Fruit fly (Drosophila melanogaster) whole organism, embryonic: ENCODE data around the gene flfl.
A peak's percentile ranks its signal among the peaks of the same experiment; 100 is the strongest.

Experiments
- BEAF-32 ChIP-seq: fragments of 200-800 bp; sonication (Bioruptor generic); optimal IDR thresholded peaks from 3 replicates; lab custom pipeline; 2017; ENCODE audit warnings: missing biosample characterization, missing genetic modification characterization, mild to moderate bottlenecking, moderate library complexity, missing genetic modification reagents
- CG11247 ChIP-seq: fragments of 200-800 bp; sonication (Bioruptor generic); IDR thresholded peaks from 2 replicates; pipeline ENCODE4 v1.3.6; 2022; ENCODE audit warnings: missing biosample characterization, missing genetic modification characterization
- CG11504 ChIP-seq: fragments of 200-800 bp; sonication (Bioruptor generic); optimal IDR thresholded peaks from 3 replicates; lab custom pipeline; 2019; ENCODE audit warnings: missing biosample characterization, mild to moderate bottlenecking, missing genetic modification characterization, moderate library complexity
- CG12219 ChIP-seq: fragments of 200-800 bp; sonication (Bioruptor generic); optimal IDR thresholded peaks from 3 replicates; lab custom pipeline; 2018; ENCODE audit warnings: missing biosample characterization, mild to moderate bottlenecking, missing genetic modification characterization
- CG14441 ChIP-seq: fragments of 200-800 bp; sonication (Bioruptor generic); IDR thresholded peaks from 2 replicates; pipeline ENCODE4 v1.3.6; 2022; ENCODE audit warnings: missing biosample characterization, missing genetic modification characterization
- CG16863 ChIP-seq: fragments of 200-800 bp; sonication (Bioruptor generic); optimal IDR thresholded peaks from 3 replicates; lab custom pipeline; 2016; ENCODE audit warnings: missing biosample characterization, missing genetic modification characterization
- CG2875 ChIP-seq: fragments of 200-800 bp; sonication (Bioruptor generic); optimal IDR thresholded peaks from 2 replicates; lab custom pipeline; 2017; ENCODE audit warnings: missing biosample characterization, mild to moderate bottlenecking, missing genetic modification characterization, missing genetic modification reagents
- CG3065 ChIP-seq: fragments of 200-800 bp; sonication (Bioruptor generic); optimal IDR thresholded peaks from 2 replicates; lab custom pipeline; 2016; ENCODE audit warnings: missing biosample characterization, missing genetic modification characterization
- CG31365 ChIP-seq: fragments of 200-800 bp; sonication (Bioruptor generic); optimal IDR thresholded peaks from 2 replicates; lab custom pipeline; 2018; ENCODE audit warnings: missing biosample characterization, mild to moderate bottlenecking, missing genetic modification characterization
- CG31388 ChIP-seq: fragments of 200-800 bp; sonication (Bioruptor generic); optimal IDR thresholded peaks from 2 replicates; lab custom pipeline; 2016; ENCODE audit warnings: missing biosample characterization, missing genetic modification characterization
- CG3838 ChIP-seq: fragments of 200-800 bp; sonication (Bioruptor generic); optimal IDR thresholded peaks from 3 replicates; lab custom pipeline; 2016; ENCODE audit warnings: missing biosample characterization, missing genetic modification characterization
- CG4328 ChIP-seq: fragments of 200-800 bp; sonication (Bioruptor generic); optimal IDR thresholded peaks from 3 replicates; lab custom pipeline; 2017; ENCODE audit warnings: missing biosample characterization, missing genetic modification reagents, missing genetic modification characterization
- CG43689 ChIP-seq: fragments of 200-800 bp; sonication (Bioruptor generic); IDR thresholded peaks from 2 replicates; pipeline ENCODE4 v1.3.6; 2022; ENCODE audit warnings: missing biosample characterization, missing genetic modification characterization
- CG7357 ChIP-seq: fragments of 200-800 bp; sonication (Bioruptor generic); IDR thresholded peaks from 3 replicates; pipeline ENCODE4 v1.3.6; 2022; ENCODE audit warnings: missing biosample characterization, missing genetic modification characterization
- CG7839 ChIP-seq: fragments of 200-800 bp; sonication (Bioruptor generic); optimal IDR thresholded peaks from 3 replicates; lab custom pipeline; 2018; ENCODE audit warnings: missing biosample characterization, mild to moderate bottlenecking, missing genetic modification characterization, moderate library complexity
- CG8281 ChIP-seq: fragments of 200-800 bp; sonication (Bioruptor generic); optimal IDR thresholded peaks from 2 replicates; lab custom pipeline; 2018; ENCODE audit warnings: missing biosample characterization, mild to moderate bottlenecking, missing genetic modification characterization, moderate library complexity
- CG9437 ChIP-seq: fragments of 200-800 bp; sonication (Bioruptor generic); optimal IDR thresholded peaks from 2 replicates; lab custom pipeline; 2018; ENCODE audit warnings: missing biosample characterization, mild to moderate bottlenecking, missing genetic modification characterization
- CG9817 ChIP-seq: fragments of 200-800 bp; sonication (Bioruptor generic); optimal IDR thresholded peaks from 2 replicates; lab custom pipeline; 2018; ENCODE audit warnings: missing biosample characterization, mild to moderate bottlenecking, missing genetic modification characterization, moderate library complexity
- CG9932 ChIP-seq: fragments of 200-800 bp; sonication (Bioruptor generic); IDR thresholded peaks from 2 replicates; pipeline ENCODE4 v1.3.6; 2022; ENCODE audit warnings: missing biosample characterization, missing genetic modification characterization
- Camta ChIP-seq: fragments of 200-800 bp; sonication (Bioruptor generic); optimal IDR thresholded peaks from 2 replicates; lab custom pipeline; 2016; ENCODE audit warnings: missing biosample characterization, missing genetic modification characterization
- Chrac-16 ChIP-seq: fragments of 200-800 bp; sonication (Bioruptor generic); optimal IDR thresholded peaks from 3 replicates; lab custom pipeline; 2016; ENCODE audit warnings: missing biosample characterization, missing genetic modification characterization
- Dad ChIP-seq: fragments of 200-800 bp; sonication (Bioruptor generic); optimal IDR thresholded peaks from 3 replicates; lab custom pipeline; 2016; ENCODE audit warnings: missing biosample characterization, missing genetic modification characterization
- Elba2 ChIP-seq: fragments of 200-800 bp; sonication (Bioruptor generic); optimal IDR thresholded peaks from 3 replicates; lab custom pipeline; 2016; ENCODE audit warnings: missing biosample characterization, missing genetic modification characterization
- HLHmδ ChIP-seq: fragments of 200-800 bp; sonication (Bioruptor generic); optimal IDR thresholded peaks from 2 replicates; lab custom pipeline; 2018; ENCODE audit warnings: missing biosample characterization, mild to moderate bottlenecking, missing genetic modification characterization, moderate library complexity
- Hey ChIP-seq: fragments of 200-800 bp; sonication (Bioruptor generic); optimal IDR thresholded peaks from 3 replicates; lab custom pipeline; 2018; ENCODE audit warnings: missing biosample characterization, mild to moderate bottlenecking, missing genetic modification characterization
- Mes4 ChIP-seq: fragments of 200-800 bp; sonication (Bioruptor generic); optimal IDR thresholded peaks from 2 replicates; lab custom pipeline; 2016; ENCODE audit warnings: missing biosample characterization, missing genetic modification characterization
- NC2β ChIP-seq: fragments of 200-800 bp; sonication (Bioruptor generic); optimal IDR thresholded peaks from 2 replicates; lab custom pipeline; 2016; ENCODE audit warnings: missing biosample characterization, missing genetic modification characterization
- NK7.1 ChIP-seq: fragments of 200-800 bp; sonication (Bioruptor generic); optimal IDR thresholded peaks from 3 replicates; lab custom pipeline; 2016; ENCODE audit warnings: missing biosample characterization, missing genetic modification characterization
- Poxn ChIP-seq: fragments of 200-800 bp; sonication (Bioruptor generic); IDR thresholded peaks from 2 replicates; pipeline ENCODE4 v1.3.6; 2022; ENCODE audit warnings: missing biosample characterization, missing genetic modification characterization
- Sry-β ChIP-seq: fragments of 200-800 bp; sonication (Bioruptor generic); optimal IDR thresholded peaks from 2 replicates; lab custom pipeline; 2018; ENCODE audit warnings: missing biosample characterization, mild to moderate bottlenecking, missing genetic modification characterization, moderate library complexity
- Ssrp ChIP-seq: fragments of 200-800 bp; sonication (Bioruptor generic); optimal IDR thresholded peaks from 2 replicates; lab custom pipeline; 2018; ENCODE audit warnings: missing biosample characterization, mild to moderate bottlenecking, missing genetic modification characterization, moderate library complexity
- Stat92E ChIP-seq, 3 experiments: fragments of >200 bp in 2 of 3; fragments of 200-800 bp in 1 of 3; sonication (Bioruptor generic) in 1 of 3; optimal IDR thresholded peaks; 2 replicates each; lab custom pipeline; 2017 to 2019; ENCODE audit warnings: missing biosample characterization in 3 of 3, missing genetic modification characterization in 3 of 3, mild to moderate bottlenecking in 1 of 3, moderate library complexity in 1 of 3
- cad ChIP-seq: fragments of >200 bp; optimal IDR thresholded peaks from 2 replicates; lab custom pipeline; 2017; ENCODE audit warnings: missing biosample characterization, missing genetic modification characterization
- chinmo ChIP-seq: fragments of 200-800 bp; sonication (Bioruptor generic); IDR thresholded peaks from 4 replicates; pipeline ENCODE4 v1.3.6; 2022; ENCODE audit warnings: missing biosample characterization, missing genetic modification characterization; ENCODE audit not compliant: partially characterized antibody
- dan ChIP-seq: fragments of 200-800 bp; sonication (Bioruptor generic); IDR thresholded peaks from 2 replicates; pipeline ENCODE4 v1.3.6; 2022; ENCODE audit warnings: missing biosample characterization, missing genetic modification characterization
- dysf ChIP-seq: fragments of 200-800 bp; sonication (Bioruptor generic); IDR thresholded peaks from 3 replicates; pipeline ENCODE4 v1.3.6; 2022; ENCODE audit warnings: missing biosample characterization, missing genetic modification characterization
- fu2 ChIP-seq: fragments of 200-800 bp; sonication (Bioruptor generic); optimal IDR thresholded peaks from 2 replicates; lab custom pipeline; 2016; ENCODE audit warnings: missing biosample characterization, missing genetic modification characterization
- grn ChIP-seq: fragments of 200-800 bp; sonication (Bioruptor generic); optimal IDR thresholded peaks from 3 replicates; lab custom pipeline; 2017; ENCODE audit warnings: missing biosample characterization, missing genetic modification characterization
- kni ChIP-seq: fragments of 200-800 bp; sonication (Bioruptor generic); optimal IDR thresholded peaks from 3 replicates; lab custom pipeline; 2017; ENCODE audit warnings: mild to moderate bottlenecking, missing biosample characterization, missing genetic modification reagents, missing genetic modification characterization
- lab ChIP-seq: fragments of 200-800 bp; sonication (Bioruptor generic); optimal IDR thresholded peaks from 3 replicates; lab custom pipeline; 2017; ENCODE audit warnings: missing biosample characterization, missing genetic modification characterization, mild to moderate bottlenecking, moderate library complexity, missing genetic modification reagents
- lmd ChIP-seq: fragments of 200-800 bp; sonication (Bioruptor generic); IDR thresholded peaks from 2 replicates; pipeline ENCODE4 v1.3.6; 2022; ENCODE audit warnings: missing biosample characterization, missing genetic modification characterization
- maf-S ChIP-seq: fragments of 200-800 bp; sonication (Bioruptor generic); optimal IDR thresholded peaks from 2 replicates; lab custom pipeline; 2016; ENCODE audit warnings: missing biosample characterization, missing genetic modification characterization
- mam ChIP-seq: fragments of 200-800 bp; sonication (Bioruptor generic); optimal IDR thresholded peaks from 3 replicates; lab custom pipeline; 2016; ENCODE audit warnings: missing biosample characterization, missing genetic modification characterization
- rib ChIP-seq: fragments of 200-800 bp; sonication (Bioruptor generic); IDR thresholded peaks from 2 replicates; pipeline ENCODE4 v1.3.6; 2022; ENCODE audit warnings: missing biosample characterization, missing genetic modification characterization
- row ChIP-seq: fragments of 200-800 bp; sonication (Bioruptor generic); IDR thresholded peaks from 3 replicates; pipeline ENCODE4 v1.3.6; 2022; ENCODE audit warnings: missing biosample characterization, missing genetic modification characterization
- seq ChIP-seq: fragments of 200-800 bp; sonication (Bioruptor generic); IDR thresholded peaks from 2 replicates; pipeline ENCODE4 v1.3.6; 2022; ENCODE audit warnings: missing biosample characterization, missing genetic modification characterization
- shn ChIP-seq: fragments of 200-800 bp; sonication (Bioruptor generic); optimal IDR thresholded peaks from 3 replicates; lab custom pipeline; 2016; ENCODE audit warnings: missing biosample characterization, missing genetic modification characterization
- sna ChIP-seq: fragments of 200-800 bp; sonication (Bioruptor generic); IDR thresholded peaks from 2 replicates; pipeline ENCODE4 v1.3.6; 2022; ENCODE audit warnings: missing biosample characterization, missing genetic modification characterization; ENCODE audit not compliant: partially characterized antibody
- tll ChIP-seq, 2 experiments: fragments of 200-800 bp in 1 of 2; fragments of >200 bp in 1 of 2; sonication (Bioruptor generic) in 1 of 2; optimal IDR thresholded peaks; 2 replicates each; lab custom pipeline; 2017 to 2019; ENCODE audit warnings: missing biosample characterization in 2 of 2, missing genetic modification characterization in 2 of 2, mild to moderate bottlenecking in 1 of 2, moderate library complexity in 1 of 2
- unpg ChIP-seq: fragments of 200-800 bp; sonication (Bioruptor generic); optimal IDR thresholded peaks from 3 replicates; lab custom pipeline; 2018; ENCODE audit warnings: missing biosample characterization, mild to moderate bottlenecking, missing genetic modification characterization, moderate library complexity

flfl gene

DNA sequence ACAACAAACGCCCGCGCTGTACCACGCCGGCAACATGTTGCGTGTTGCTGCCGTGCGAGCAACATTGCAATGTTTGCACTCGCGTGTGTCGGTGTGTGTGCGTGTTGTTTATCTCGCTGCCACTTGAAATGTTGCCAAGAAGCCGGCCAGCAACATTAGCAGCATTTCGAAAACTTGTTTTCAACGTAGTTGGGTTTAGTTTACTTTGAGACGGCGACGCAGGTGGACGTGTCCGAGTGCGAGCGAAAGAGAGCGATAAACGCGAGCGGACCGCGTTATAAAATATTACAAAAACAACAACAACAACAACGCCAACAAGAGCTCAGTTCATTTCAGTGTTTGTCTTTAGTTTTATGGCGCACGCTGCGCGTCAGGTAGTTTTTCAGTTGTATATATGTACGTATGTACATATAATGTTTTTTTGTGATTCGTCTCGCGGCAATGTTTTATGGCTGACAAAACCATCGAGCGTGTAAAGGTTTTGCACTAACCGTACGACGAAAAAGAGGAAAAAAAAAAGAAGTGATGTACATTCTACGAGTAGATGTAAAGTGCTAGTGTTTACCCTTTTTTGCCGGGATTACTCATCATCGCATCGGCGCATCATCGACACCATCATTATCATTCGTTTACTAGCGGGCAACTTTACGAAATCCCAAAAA lies 31.4 kb downstream of the flfl start, which contains the start of gene kmr (continued):
- TF ChIP-seq Hey, result peak; percentile 13
- TF ChIP-seq Poxn (GFP tag; lab: Robert Waterston, UW), result no peak
- no peak for TF ChIP-seq fu2 (GFP tag; lab: Kevin White, UChicago)
- TF ChIP-seq Dad (GFP tag; lab: Kevin White, UChicago), result peak; percentile 48
- TF ChIP-seq Stat92E (GFP tag; optimal IDR thresholded peaks at IDR 0.05; lab: Kevin White, UChicago), result peak in 1 of 3 experiments; percentile 70
- no peak for TF ChIP-seq lmd
- peak; percentile 54 for TF ChIP-seq unpg (GFP tag; lab: Kevin White, UChicago)
- TF ChIP-seq CG14441 (GFP tag; lab: Robert Waterston, UW), result no peak; the same call in 1 of the 2 replicates
- TF ChIP-seq NC2β, result peak; percentile 38
- TF ChIP-seq sna (GFP tag; lab: Robert Waterston, UW), result peak; percentile 39; the same call in 1 of the 2 replicates
- TF ChIP-seq Camta (GFP tag; lab: Kevin White, UChicago), result peak; percentile 9
- no peak for TF ChIP-seq CG31388 (GFP tag; lab: Kevin White, UChicago)
- no peak; the same call in 2 of the 3 replicates for TF ChIP-seq row (GFP tag; lab: Robert Waterston, UW)
- peak; percentile 49 for TF ChIP-seq CG2875 (GFP tag; lab: Kevin White, UChicago)
- TF ChIP-seq Mes4, result no peak
- TF ChIP-seq cad (GFP tag; lab: Kevin White, UChicago), result peak; percentile 87
- TF ChIP-seq chinmo (GFP tag; lab: Robert Waterston, UW), result peak; percentile 98
- peak; percentile 79 for TF ChIP-seq HLHmδ
- no peak for TF ChIP-seq seq (GFP tag; lab: Robert Waterston, UW)
- no peak; the same call in 2 of the 3 replicates for TF ChIP-seq dysf (GFP tag; lab: Robert Waterston, UW)
- TF ChIP-seq CG9437, result no peak
- TF ChIP-seq CG12219, result peak; percentile 57
- no peak for TF ChIP-seq Chrac-16 (GFP tag; lab: Kevin White, UChicago)
- TF ChIP-seq rib (GFP tag; lab: Robert Waterston, UW), result no peak
- TF ChIP-seq Elba2, result no peak
- no peak for TF ChIP-seq Sry-β (GFP tag; lab: Kevin White, UChicago)
- no peak for TF ChIP-seq mam
- TF ChIP-seq maf-S, result no peak
- no peak for TF ChIP-seq CG4328 (GFP tag; lab: Kevin White, UChicago)
- peak; percentile 58 for TF ChIP-seq NK7.1 (GFP tag; lab: Kevin White, UChicago)
- TF ChIP-seq CG7357 (GFP tag; lab: Robert Waterston, UW), result no peak
- TF ChIP-seq Ssrp, result no peak
- no peak for TF ChIP-seq shn (GFP tag; lab: Kevin White, UChicago)
- TF ChIP-seq CG31365, result no peak
- TF ChIP-seq CG16863, result no peak
- TF ChIP-seq CG8281, result no peak
- TF ChIP-seq CG3065 (GFP tag; lab: Kevin White, UChicago), result no peak
- TF ChIP-seq CG43689 (GFP tag; lab: Robert Waterston, UW), result no peak
- TF ChIP-seq CG9932 (GFP tag; lab: Robert Waterston, UW), result no peak
- TF ChIP-seq tll (GFP tag; optimal IDR thresholded peaks at IDR 0.05; lab: Kevin White, UChicago), result no peak
- peak; percentile 100 for TF ChIP-seq CG11504 (tag; lab: Kevin White, UChicago)
- peak; percentile 13 for TF ChIP-seq grn (GFP tag; lab: Kevin White, UChicago)
- no peak for TF ChIP-seq CG11247 (GFP tag; lab: Robert Waterston, UW)
- TF ChIP-seq lab (GFP tag; lab: Kevin White, UChicago), result peak; percentile 74
- TF ChIP-seq CG7839 (tag; lab: Kevin White, UChicago), result peak; percentile 12
- peak; percentile 83 for TF ChIP-seq kni (GFP tag; lab: Kevin White, UChicago)
- TF ChIP-seq dan, result no peak
- no peak for TF ChIP-seq BEAF-32 (GFP tag; lab: Kevin White, UChicago)
- no peak for TF ChIP-seq CG9817
- TF ChIP-seq CG3838 (GFP tag; lab: Kevin White, UChicago), result no peak
